Worm (Caenorhabditis elegans): Measurements from ENCODE around the gene lite-1.
A peak's percentile ranks its signal among the peaks of the same experiment; 100 is the strongest.

Gene lite-1

DNA sequence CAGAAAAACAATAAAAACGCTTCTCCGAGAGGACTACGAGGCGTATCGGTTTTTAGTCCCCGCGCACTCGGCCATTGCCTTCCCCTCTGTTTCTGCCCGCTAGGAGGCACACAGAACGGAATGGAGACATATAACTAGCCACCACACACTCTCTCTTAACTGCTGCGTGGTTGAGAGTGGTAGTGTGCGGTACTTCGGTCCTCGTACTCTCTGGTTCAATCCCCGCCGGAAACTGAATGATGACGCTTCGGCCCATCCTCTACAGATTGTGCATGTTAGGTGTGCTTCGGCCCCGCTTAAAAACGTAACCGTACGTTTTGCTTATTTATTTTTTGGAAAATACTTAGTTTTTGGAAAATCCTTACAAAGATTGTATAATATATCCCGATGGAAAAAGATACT lies 22.9 kb downstream of the lite-1 start, which contains the start of gene T13C5.6:
Gene T13C5.6, minus strand, starts transcription at position 1 of the 402 bp plus-strand sequence.
- peak; percentile 98 for TF ChIP-seq flt-1 (GFP tag; IDR thresholded peaks at IDR 0.05)
- TF ChIP-seq cog-1 (tag; optimal IDR thresholded peaks at IDR 0.05) = peak; percentile 94
- peak; percentile 98 for TF ChIP-seq klf-2 (GFP tag; conservative IDR thresholded peaks at IDR 0.05)
- peak; percentile 92 for TF ChIP-seq ref-1 (GFP tag; conservative IDR thresholded peaks at IDR 0.05)
- peak; percentile 74 for TF ChIP-seq med-1 (GFP tag; optimal IDR thresholded peaks at IDR 0.05; ENCODE audit: insufficient read depth)
- TF ChIP-seq ztf-29 (GFP tag; IDR thresholded peaks at IDR 0.05) = peak; percentile 93
- peak; percentile 95 for TF ChIP-seq T22C8.4 (GFP tag; IDR thresholded peaks at IDR 0.05)
- peak; percentile 99 for TF ChIP-seq tab-1 (GFP tag; IDR thresholded peaks at IDR 0.05)
- TF ChIP-seq ztf-23 (GFP tag; IDR thresholded peaks at IDR 0.05) = peak; percentile 97

DNA sequence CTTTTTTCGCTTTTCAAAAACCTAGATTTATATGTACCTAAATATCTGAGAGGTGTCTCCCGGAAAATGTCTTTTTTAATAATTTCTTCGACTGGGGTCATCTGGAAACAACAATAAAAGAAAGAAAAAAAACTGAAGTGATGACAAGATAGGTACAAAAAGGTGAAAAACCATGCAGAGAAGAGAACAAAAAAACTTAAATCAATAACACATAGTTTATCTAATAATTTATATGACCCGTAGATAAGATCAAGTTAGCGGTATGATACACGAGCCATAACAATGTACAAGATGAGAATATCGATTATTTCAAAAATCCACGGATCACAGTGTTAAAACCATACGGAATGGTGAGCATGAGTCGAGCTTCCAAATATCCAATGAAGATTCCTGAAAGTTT lies 24.3 kb downstream of the lite-1 start, which contains the start of gene mtp-18:
Gene mtp-18, minus strand, starts transcription at position 101 of the 400 bp plus-strand sequence.
- no peak for TF ChIP-seq tab-1 (GFP tag; IDR thresholded peaks at IDR 0.05)
- TF ChIP-seq cog-1 (tag; optimal IDR thresholded peaks at IDR 0.05) = no peak
- no peak for TF ChIP-seq klf-2 (GFP tag; conservative IDR thresholded peaks at IDR 0.05)
- TF ChIP-seq med-1 (GFP tag; optimal IDR thresholded peaks at IDR 0.05; ENCODE audit: insufficient read depth) = no peak
- no peak for TF ChIP-seq ref-1 (GFP tag; conservative IDR thresholded peaks at IDR 0.05)

DNA sequence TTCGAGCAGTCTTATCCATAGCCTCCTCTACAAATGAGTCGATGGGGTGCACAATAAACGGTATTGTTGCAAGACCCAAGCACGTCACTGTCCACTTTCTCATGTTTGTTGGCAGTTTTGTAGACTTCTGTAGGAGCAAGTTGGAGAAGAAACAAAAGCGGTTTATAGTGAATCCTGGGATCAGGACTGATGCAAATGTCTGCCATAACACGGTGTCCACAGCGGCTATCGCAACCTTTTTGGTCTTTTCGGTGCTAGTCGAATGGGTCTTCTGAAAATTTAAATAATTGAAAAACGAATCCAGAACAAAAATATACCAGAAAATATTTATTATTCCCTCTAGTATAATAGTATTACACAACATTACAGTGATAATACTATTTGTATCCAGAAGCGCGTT lies 25.2 kb downstream of the lite-1 start:
- TF ChIP-seq ref-1 (GFP tag; conservative IDR thresholded peaks at IDR 0.05) (no peak), ztf-23 (GFP tag; IDR thresholded peaks at IDR 0.05) (no peak), ztf-29 (GFP tag; IDR thresholded peaks at IDR 0.05) (no peak), med-1 (GFP tag; optimal IDR thresholded peaks at IDR 0.05; ENCODE audit: insufficient read depth) (no peak)

DNA sequence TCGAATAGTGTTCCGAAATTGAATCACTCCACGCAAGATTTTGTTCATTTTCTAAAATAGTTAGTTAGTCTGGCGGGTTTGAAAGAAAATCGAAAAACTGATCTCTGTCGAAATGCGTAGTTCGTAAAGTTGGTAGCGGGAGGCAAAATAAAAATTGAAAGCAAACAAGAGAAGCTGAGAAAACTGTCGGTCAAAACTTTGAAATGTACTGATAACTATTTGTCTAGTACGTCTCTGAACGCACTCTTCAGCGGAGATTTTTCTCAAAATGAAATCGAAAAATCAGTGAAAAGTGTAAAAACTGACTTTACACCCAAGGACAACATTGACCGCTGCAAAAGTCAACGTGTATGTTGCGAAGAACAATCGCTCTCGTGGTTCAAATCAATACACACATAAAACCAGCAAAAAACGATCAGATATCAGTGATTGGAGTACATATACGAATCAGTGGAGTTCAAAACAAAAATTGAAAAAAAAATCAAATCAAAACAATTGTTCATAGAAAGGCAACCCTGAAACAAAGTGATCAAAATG lies 25.8 kb downstream of the lite-1 start, which contains the start of gene bca-1:
Gene bca-1, minus strand, starts transcription at position 51 of the 537 bp plus-strand sequence.
- TF ChIP-seq flt-1 (GFP tag; IDR thresholded peaks at IDR 0.05) = no peak
- TF ChIP-seq med-1 (GFP tag; optimal IDR thresholded peaks at IDR 0.05; ENCODE audit: insufficient read depth) = no peak
- no peak for TF ChIP-seq T22C8.4 (GFP tag; IDR thresholded peaks at IDR 0.05)
- no peak for TF ChIP-seq cog-1 (tag; optimal IDR thresholded peaks at IDR 0.05)
- TF ChIP-seq klf-2 (GFP tag; conservative IDR thresholded peaks at IDR 0.05) = no peak
- no peak for TF ChIP-seq ztf-23 (GFP tag; IDR thresholded peaks at IDR 0.05)
- no peak for TF ChIP-seq tab-1 (GFP tag; IDR thresholded peaks at IDR 0.05)

DNA sequence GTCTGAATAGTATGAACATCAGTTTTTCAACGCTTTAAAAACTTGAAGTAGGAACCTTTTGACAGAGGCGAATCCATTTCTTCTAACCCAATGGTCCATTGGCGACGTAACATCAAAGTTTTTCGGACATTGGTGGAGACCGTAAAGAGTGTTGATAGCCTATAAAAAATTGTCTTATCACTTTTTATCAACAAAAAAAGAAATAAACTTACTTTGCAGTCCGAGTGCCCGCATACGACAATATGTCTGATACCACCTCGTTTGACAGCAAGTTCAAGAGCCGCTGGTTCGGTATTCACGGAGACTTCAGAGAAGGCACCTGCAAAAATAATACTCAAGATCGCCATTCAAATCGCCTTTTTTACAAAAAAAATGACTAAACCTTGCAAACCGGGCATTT lies 27.3 kb downstream of the lite-1 start:
- TF ChIP-seq cog-1 (tag; optimal IDR thresholded peaks at IDR 0.05) (no peak), T22C8.4 (GFP tag; IDR thresholded peaks at IDR 0.05) (no peak), klf-2 (GFP tag; conservative IDR thresholded peaks at IDR 0.05) (no peak), tab-1 (GFP tag; IDR thresholded peaks at IDR 0.05) (no peak), ztf-29 (GFP tag; IDR thresholded peaks at IDR 0.05) (no peak), med-1 (GFP tag; optimal IDR thresholded peaks at IDR 0.05; ENCODE audit: insufficient read depth) (no peak), ztf-23 (GFP tag; IDR thresholded peaks at IDR 0.05) (no peak), ref-1 (GFP tag; conservative IDR thresholded peaks at IDR 0.05) (no peak), flt-1 (GFP tag; IDR thresholded peaks at IDR 0.05) (no peak)

DNA sequence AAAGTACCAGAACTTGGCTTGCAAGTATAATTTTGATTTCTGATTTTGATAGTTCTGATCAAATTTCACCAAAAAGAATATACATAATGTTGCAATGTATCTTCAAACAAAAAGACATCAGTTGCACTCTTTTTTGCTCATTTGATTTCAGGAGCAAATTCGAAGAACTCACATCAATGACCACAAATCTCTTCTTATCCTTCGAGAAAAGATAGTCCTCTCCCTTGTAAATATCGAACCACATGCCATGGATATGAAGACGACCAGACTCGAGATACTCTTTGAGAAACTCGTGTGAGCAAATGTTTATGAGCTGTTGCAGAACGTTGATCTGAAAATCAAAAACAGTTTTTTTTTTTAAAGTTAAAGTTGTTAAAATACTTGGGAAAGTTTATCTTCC lies 27.8 kb downstream of the lite-1 start:
- TF ChIP-seq cog-1 (tag; optimal IDR thresholded peaks at IDR 0.05) = no peak
- no peak for TF ChIP-seq flt-1 (GFP tag; IDR thresholded peaks at IDR 0.05)

DNA sequence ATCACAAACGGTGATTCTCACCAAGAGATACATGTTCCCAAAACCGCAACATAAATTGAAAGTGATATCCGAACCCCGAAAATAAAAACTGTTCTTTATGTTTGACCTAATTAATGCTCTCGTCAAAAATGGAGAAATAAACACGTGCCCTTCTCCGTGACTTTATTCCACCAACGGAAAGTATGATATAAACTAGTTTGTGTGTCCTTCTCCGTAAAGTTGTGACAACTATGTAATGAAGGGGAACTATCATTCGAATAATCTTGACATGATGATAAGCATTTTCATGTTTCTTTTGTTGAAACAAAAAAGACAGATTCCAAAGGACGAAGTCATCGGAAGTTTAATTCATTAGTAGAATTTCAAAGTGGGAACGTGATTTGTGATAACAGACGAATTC lies 29.0 kb downstream of the lite-1 start:
- no peak for TF ChIP-seq cog-1 (tag; optimal IDR thresholded peaks at IDR 0.05)
- no peak for TF ChIP-seq ref-1 (GFP tag; conservative IDR thresholded peaks at IDR 0.05)
- no peak for TF ChIP-seq klf-2 (GFP tag; conservative IDR thresholded peaks at IDR 0.05)
- no peak for TF ChIP-seq ztf-23 (GFP tag; IDR thresholded peaks at IDR 0.05)
- no peak for TF ChIP-seq tab-1 (GFP tag; IDR thresholded peaks at IDR 0.05)
- no peak for TF ChIP-seq flt-1 (GFP tag; IDR thresholded peaks at IDR 0.05)
- TF ChIP-seq T22C8.4 (GFP tag; IDR thresholded peaks at IDR 0.05) = no peak
- no peak for TF ChIP-seq ztf-29 (GFP tag; IDR thresholded peaks at IDR 0.05)
- TF ChIP-seq med-1 (GFP tag; optimal IDR thresholded peaks at IDR 0.05; ENCODE audit: insufficient read depth) = no peak

DNA sequence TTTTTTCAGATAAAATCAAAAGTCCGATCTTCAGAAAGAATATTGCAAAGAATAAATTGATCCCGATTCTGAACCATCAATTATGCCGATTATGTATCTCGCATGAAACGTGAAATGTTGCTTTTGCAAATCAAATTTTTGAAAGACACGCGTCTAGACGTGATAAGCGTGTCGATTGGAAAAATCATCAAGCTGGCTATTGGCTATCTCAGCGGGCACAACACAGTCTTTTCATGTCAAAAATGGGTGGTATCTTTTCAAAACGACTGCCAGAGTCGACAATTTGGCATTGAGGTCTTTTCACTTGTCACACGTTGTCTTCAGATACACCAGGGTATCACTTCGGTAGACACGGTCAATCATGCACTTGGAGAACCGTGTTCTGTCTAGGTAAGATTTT lies 33.9 kb downstream of the lite-1 start, which contains the start of gene daf-9:
Gene daf-9, plus strand, starts transcription at position 301 of the 400 bp plus-strand sequence.
- no peak for TF ChIP-seq ztf-23 (GFP tag; IDR thresholded peaks at IDR 0.05)
- no peak for TF ChIP-seq tab-1 (GFP tag; IDR thresholded peaks at IDR 0.05)
- TF ChIP-seq klf-2 (GFP tag; conservative IDR thresholded peaks at IDR 0.05) = no peak
- no peak for TF ChIP-seq med-1 (GFP tag; optimal IDR thresholded peaks at IDR 0.05; ENCODE audit: insufficient read depth)
- no peak for TF ChIP-seq T22C8.4 (GFP tag; IDR thresholded peaks at IDR 0.05)
- TF ChIP-seq flt-1 (GFP tag; IDR thresholded peaks at IDR 0.05) = no peak
- TF ChIP-seq cog-1 (tag; optimal IDR thresholded peaks at IDR 0.05) = no peak
- no peak for TF ChIP-seq ref-1 (GFP tag; conservative IDR thresholded peaks at IDR 0.05)
- TF ChIP-seq ztf-29 (GFP tag; IDR thresholded peaks at IDR 0.05) = no peak

DNA sequence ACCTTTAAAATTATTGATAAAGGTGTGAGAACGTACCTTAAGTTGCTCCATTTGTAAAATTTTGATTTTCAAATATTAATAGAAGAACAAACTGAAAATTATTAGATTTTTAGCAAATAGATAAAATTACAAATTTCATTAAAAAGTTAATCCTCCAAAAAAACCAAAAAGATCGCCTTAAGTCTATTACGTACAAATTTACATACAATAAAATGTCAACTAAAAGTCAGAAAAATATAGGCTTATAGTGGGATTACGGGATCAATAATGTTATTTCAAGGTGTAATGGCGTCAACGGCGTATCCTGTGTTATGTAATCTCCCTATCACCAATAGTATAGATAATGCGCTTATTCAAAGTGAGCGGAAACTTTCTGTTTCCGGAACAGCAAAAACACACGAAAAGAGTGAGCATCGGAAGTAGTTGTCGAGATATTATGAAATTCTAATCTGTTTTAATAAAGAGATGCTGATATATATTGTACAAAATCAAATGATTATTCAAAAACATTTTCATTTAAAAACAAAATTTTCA lies 36.3 kb downstream of the lite-1 start, which contains the start of gene ceh-54:
Gene ceh-54, minus strand, starts transcription at position 51 of the 534 bp plus-strand sequence.
- TF ChIP-seq ref-1 (GFP tag; conservative IDR thresholded peaks at IDR 0.05) = no peak
- no peak for TF ChIP-seq ztf-23 (GFP tag; IDR thresholded peaks at IDR 0.05)
- no peak for TF ChIP-seq tab-1 (GFP tag; IDR thresholded peaks at IDR 0.05)
- TF ChIP-seq klf-2 (GFP tag; conservative IDR thresholded peaks at IDR 0.05) = no peak
- TF ChIP-seq med-1 (GFP tag; optimal IDR thresholded peaks at IDR 0.05; ENCODE audit: insufficient read depth) = no peak
- no peak for TF ChIP-seq T22C8.4 (GFP tag; IDR thresholded peaks at IDR 0.05)
- no peak for TF ChIP-seq ztf-29 (GFP tag; IDR thresholded peaks at IDR 0.05)

DNA sequence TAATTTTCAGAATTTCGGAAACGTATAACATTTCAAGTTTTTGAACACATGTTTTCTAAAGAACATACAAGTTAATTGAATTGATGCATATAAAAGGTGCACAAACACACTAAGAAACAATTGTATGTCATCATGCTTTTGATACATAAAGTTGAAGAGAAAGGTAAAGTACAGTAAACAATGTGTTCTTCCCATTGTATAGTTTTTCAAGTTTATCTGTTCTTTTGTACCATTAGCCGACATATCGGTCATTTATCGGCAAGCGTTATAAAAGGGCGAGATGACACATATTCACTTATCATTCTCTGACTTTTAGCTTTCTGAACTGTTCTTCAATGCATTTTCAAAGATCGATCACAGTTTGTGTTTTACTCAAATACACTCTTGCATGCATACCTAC lies 40.6 kb downstream of the lite-1 start, which contains the start of gene T13C5.9:
Gene T13C5.9, plus strand, starts transcription at position 301 of the 400 bp plus-strand sequence.
- TF ChIP-seq med-1 (GFP tag; optimal IDR thresholded peaks at IDR 0.05; ENCODE audit: insufficient read depth) = no peak
- TF ChIP-seq ztf-23 (GFP tag; IDR thresholded peaks at IDR 0.05) = no peak
- TF ChIP-seq ref-1 (GFP tag; conservative IDR thresholded peaks at IDR 0.05) = no peak
- no peak for TF ChIP-seq T22C8.4 (GFP tag; IDR thresholded peaks at IDR 0.05)
- no peak for TF ChIP-seq flt-1 (GFP tag; IDR thresholded peaks at IDR 0.05)
- no peak for TF ChIP-seq cog-1 (tag; optimal IDR thresholded peaks at IDR 0.05)
